Worm (Caenorhabditis elegans): ENCODE results near the gene brap-2.
"Not testable (repeated sequence)": the region's sequence is repeated elsewhere in the genome, so short reads cannot be mapped to it uniquely, and the experiment has no call there.

The brap-2 gene

ce11 chrII:5358137-5358745 is 34.7 kb downstream of the brap-2 start, which contains the start of the genes F09E5.11 and bmy-1 (continued):
- peak; percentile 80 for TF ChIP-seq lin-39 (tag; optimal IDR thresholded peaks at IDR 0.05)
- TF ChIP-seq elt-1 (tag; optimal IDR thresholded peaks at IDR 0.05) = no peak
- peak; percentile 40 for TF ChIP-seq skn-1 (tag; optimal IDR thresholded peaks at IDR 0.05)
- TF ChIP-seq jun-1 (tag; optimal IDR thresholded peaks at IDR 0.05) = peak; percentile 35
- TF ChIP-seq ceh-9 (tag; optimal IDR thresholded peaks at IDR 0.05) = no peak
- peak; percentile 78 for TF ChIP-seq ceh-82 (tag; optimal IDR thresholded peaks at IDR 0.05)
- TF ChIP-seq nhr-23 (tag; optimal IDR thresholded peaks at IDR 0.05) = peak; percentile 62
- TF ChIP-seq nhr-28 (tag; optimal IDR thresholded peaks at IDR 0.05) = no peak
- TF ChIP-seq nhr-76 (tag; optimal IDR thresholded peaks at IDR 0.05) = no peak
- TF ChIP-seq ztf-11 (tag; optimal IDR thresholded peaks at IDR 0.05) = no peak
- TF ChIP-seq pqm-1 (tag; optimal IDR thresholded peaks at IDR 0.05) = peak; percentile 39
- no peak for TF ChIP-seq egl-27 (tag; optimal IDR thresholded peaks at IDR 0.05)

DNA sequence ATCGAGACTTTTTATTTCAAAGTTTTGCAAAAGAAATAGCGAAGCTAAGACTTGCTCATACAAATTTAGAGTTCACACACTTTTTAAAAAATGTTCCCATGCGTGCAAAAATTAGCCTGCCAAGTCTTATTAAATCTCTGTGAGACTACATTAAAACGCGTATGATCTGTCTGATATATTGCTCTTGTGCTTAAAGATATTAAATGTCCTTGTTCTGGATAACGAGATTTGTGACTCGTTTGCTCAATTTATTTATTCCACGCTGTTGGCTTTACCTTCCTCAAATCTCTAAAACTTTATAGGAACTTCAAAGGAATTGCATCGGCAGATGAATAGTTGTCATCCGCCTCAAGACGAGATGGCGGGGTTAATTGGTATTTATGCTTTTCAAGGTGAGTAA is 37.6 kb downstream of the brap-2 start, which contains the start of gene srg-69:
Gene srg-69, plus strand, starts transcription at position 301 of the 400 bp plus-strand sequence.
- TF ChIP-seq nhr-23 (tag; optimal IDR thresholded peaks at IDR 0.05) (no peak), unc-39 (tag; optimal IDR thresholded peaks at IDR 0.05) (no peak), nhr-25 (tag; optimal IDR thresholded peaks at IDR 0.05) (no peak), lsy-12 (tag; optimal IDR thresholded peaks at IDR 0.05) (no peak), jun-1 (tag; optimal IDR thresholded peaks at IDR 0.05) (no peak), eor-1 (tag; optimal IDR thresholded peaks at IDR 0.05) (no peak), nhr-11 (tag; optimal IDR thresholded peaks at IDR 0.05) (no peak), nhr-12 (tag; optimal IDR thresholded peaks at IDR 0.05) (no peak), ceh-9 (tag; optimal IDR thresholded peaks at IDR 0.05) (no peak), ceh-16 (tag; optimal IDR thresholded peaks at IDR 0.05) (no peak), nfya-1 (tag; optimal IDR thresholded peaks at IDR 0.05; ENCODE audit: insufficient read depth) (no peak), sea-2 (GFP tag; optimal IDR thresholded peaks at IDR 0.05) (no peak), elt-2 (tag; optimal IDR thresholded peaks at IDR 0.05) (no peak), nhr-28 (tag; optimal IDR thresholded peaks at IDR 0.05) (no peak), tbx-2 (tag; optimal IDR thresholded peaks at IDR 0.05) (no peak), ama-1 (optimal IDR thresholded peaks at IDR 0.05) (no peak)

DNA sequence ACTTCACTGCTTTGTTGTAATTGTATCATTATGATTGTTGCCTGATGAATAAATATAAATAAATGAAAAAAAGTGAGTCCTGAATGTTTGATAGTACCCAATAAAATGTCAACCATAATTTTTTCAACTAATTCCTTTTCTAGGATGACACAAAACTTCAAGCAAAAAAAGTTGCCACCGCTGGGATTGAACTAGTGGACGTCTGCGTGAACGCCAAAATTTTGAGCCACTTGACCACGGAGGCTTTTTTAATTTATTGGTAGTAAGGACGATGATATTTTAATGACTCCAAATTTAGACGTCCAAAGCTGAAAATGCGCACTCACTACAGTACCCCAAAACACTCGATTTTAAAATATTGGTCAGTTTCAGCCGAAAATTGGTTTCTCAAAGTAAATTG is 39.3 kb downstream of the brap-2 start:
- TF ChIP-seq lsy-12 (tag; optimal IDR thresholded peaks at IDR 0.05) (peak; percentile 70), elt-2 (tag; optimal IDR thresholded peaks at IDR 0.05) (peak; percentile 37), nhr-43 (tag; optimal IDR thresholded peaks at IDR 0.05; ENCODE audit: poor library complexity, severe bottlenecking) (peak; percentile 70), nhr-11 (tag; optimal IDR thresholded peaks at IDR 0.05) (no peak)

DNA sequence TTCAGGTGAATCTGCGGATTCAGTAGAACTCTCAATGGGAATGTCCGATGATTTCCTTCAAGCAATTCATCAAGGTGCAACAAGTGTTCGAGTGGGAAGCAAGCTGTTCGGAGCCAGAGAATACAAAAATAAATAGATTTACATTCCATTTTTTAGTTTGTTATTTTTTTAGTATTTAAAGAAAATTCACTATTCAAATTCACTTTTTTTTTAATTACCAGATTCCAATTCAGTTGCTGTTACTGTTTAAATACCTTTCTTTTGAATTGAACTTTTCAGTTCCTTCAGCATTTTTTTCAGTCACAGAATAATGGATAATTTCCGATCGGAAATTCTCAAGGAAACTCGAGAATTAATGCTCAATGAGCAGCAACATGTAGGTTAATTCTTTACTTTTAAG is 41.2 kb downstream of the brap-2 start, which contains the start of gene F09E5.7:
Gene F09E5.7, plus strand, starts transcription at position 301 of the 400 bp plus-strand sequence.
- TF ChIP-seq nhr-237 (tag; optimal IDR thresholded peaks at IDR 0.05) (no peak), elt-3 (tag; optimal IDR thresholded peaks at IDR 0.05) (no peak), nhr-76 (tag; optimal IDR thresholded peaks at IDR 0.05) (no peak), nfya-1 (tag; optimal IDR thresholded peaks at IDR 0.05; ENCODE audit: insufficient read depth) (no peak), tbx-2 (tag; optimal IDR thresholded peaks at IDR 0.05) (no peak), elt-2 (tag; optimal IDR thresholded peaks at IDR 0.05) (no peak), skn-1 (tag; optimal IDR thresholded peaks at IDR 0.05) (no peak), nhr-67 (tag; optimal IDR thresholded peaks at IDR 0.05) (no peak), mdl-1 (tag; optimal IDR thresholded peaks at IDR 0.05) (no peak)

ce11 chrII:5350357-5350756 is 42.6 kb downstream of the brap-2 start, which contains the start of gene F09E5.8:
Gene F09E5.8, plus strand, starts transcription at chrII:5350669.
- not testable (repeated sequence) for TF ChIP-seq nhr-23 (tag; optimal IDR thresholded peaks at IDR 0.05); ama-1 (optimal IDR thresholded peaks at IDR 0.05); ceh-82 (tag; optimal IDR thresholded peaks at IDR 0.05)

DNA sequence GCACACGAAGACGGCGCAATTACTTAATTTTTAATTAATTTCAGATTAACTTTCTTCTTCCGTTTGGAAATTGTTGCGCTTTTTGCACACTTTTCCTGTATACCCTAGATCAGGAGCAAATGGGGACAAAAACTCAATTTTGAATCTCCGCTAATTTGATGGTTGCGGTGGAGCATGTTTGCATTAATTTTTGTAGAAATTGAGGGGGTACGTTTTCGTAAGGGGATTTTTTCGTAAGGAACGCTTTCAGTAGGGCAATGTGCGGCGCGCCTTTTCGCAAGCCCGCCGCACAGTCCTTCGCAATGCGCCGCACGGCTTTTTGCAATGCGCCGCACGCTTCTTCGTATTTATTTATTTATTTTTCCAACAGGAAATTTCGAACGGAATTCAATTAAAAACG is 46.6 kb downstream of the brap-2 start:
- TF ChIP-seq egl-5 (tag; optimal IDR thresholded peaks at IDR 0.05) (peak; percentile 11), nhr-23 (tag; optimal IDR thresholded peaks at IDR 0.05) (peak; percentile 74), jun-1 (tag; optimal IDR thresholded peaks at IDR 0.05) (peak; percentile 31), nhr-43 (tag; optimal IDR thresholded peaks at IDR 0.05; ENCODE audit: poor library complexity, severe bottlenecking) (peak; percentile 43), lin-15B (tag; optimal IDR thresholded peaks at IDR 0.05) (peak; percentile 47), R02D3.7 (tag; optimal IDR thresholded peaks at IDR 0.05) (peak; percentile 61), lin-39 (tag; optimal IDR thresholded peaks at IDR 0.05) (peak; percentile 52), nfya-1 (tag; optimal IDR thresholded peaks at IDR 0.05; ENCODE audit: insufficient read depth) (peak; percentile 74), nhr-25 (tag; optimal IDR thresholded peaks at IDR 0.05) (peak; percentile 57), ceh-82 (tag; optimal IDR thresholded peaks at IDR 0.05) (peak; percentile 19), elt-2 (tag; optimal IDR thresholded peaks at IDR 0.05) (peak; percentile 62), pha-4 (tag; optimal IDR thresholded peaks at IDR 0.05) (peak; percentile 72), ceh-28 (tag; optimal IDR thresholded peaks at IDR 0.05) (peak; percentile 42)

Data from whole organism, L3 larva.